Worm (Caenorhabditis elegans) whole organism, L1 larva: Measurements from ENCODE around the gene cand-1.

Source experiments
- C04F5.9 ChIP-seq: sonication (generic microtip); optimal IDR thresholded peaks from 2 replicates; lab custom pipeline; 2016; ENCODE audit warnings: missing genetic modification characterization, missing compliant biosample characterization
- C34B4.2 ChIP-seq: sonication (generic microtip); optimal IDR thresholded peaks from 2 replicates; lab custom pipeline; 2017; ENCODE audit warnings: mild to moderate bottlenecking, missing genetic modification characterization, missing compliant biosample characterization
- F16B12.6 ChIP-seq: fragments of 150-350 bp; optimal IDR thresholded peaks from 2 replicates; lab custom pipeline; 2014; ENCODE audit warnings: missing biosample characterization, missing genetic modification characterization
- Y116A8C.19 ChIP-seq: sonication (generic microtip); optimal IDR thresholded peaks from 2 replicates; lab custom pipeline; 2016; ENCODE audit warnings: missing compliant biosample characterization, missing genetic modification characterization, borderline replicate concordance
- aly-2 ChIP-seq: fragments of 150-350 bp; optimal IDR thresholded peaks from 2 replicates; lab custom pipeline; 2014; ENCODE audit warnings: missing biosample characterization, missing genetic modification characterization
- ama-1 ChIP-seq: fragments of 150-350 bp; optimal IDR thresholded peaks from 2 replicates; lab custom pipeline; 2014
- ceh-82 ChIP-seq, 3 experiments: fragments of 150-350 bp in 1 of 3; sonication (generic microtip) in 2 of 3; optimal IDR thresholded peaks; 2 replicates each; lab custom pipeline; 2014 to 2017; ENCODE audit warnings: missing biosample characterization in 3 of 3, missing genetic modification characterization in 3 of 3
- ceh-88 ChIP-seq: fragments of 200-800 bp; sonication (Bioruptor generic); IDR thresholded peaks from 2 replicates; pipeline ENCODE4 v1.3.6; 2022; ENCODE audit warnings: missing genetic modification characterization, missing compliant biosample characterization
- ceh-90 ChIP-seq: sonication (generic microtip); optimal IDR thresholded peaks from 2 replicates; lab custom pipeline; 2016; ENCODE audit warnings: missing genetic modification characterization, missing compliant biosample characterization
- ces-1 ChIP-seq: fragments of 150-350 bp; optimal IDR thresholded peaks from 2 replicates; lab custom pipeline; 2014; ENCODE audit warnings: missing biosample characterization, missing genetic modification reagents, missing genetic modification characterization
- efl-1 ChIP-seq, 4 experiments: fragments of 150-350 bp; optimal IDR thresholded peaks in 3 of 4; peaks in 1 of 4; 1 replicate in 1 of 4; 2 replicates in 3 of 4; lab custom pipeline; 2014; ENCODE audit warnings: missing biosample characterization in 2 of 4, missing genetic modification characterization in 2 of 4, missing genetic modification reagents in 2 of 4
- elt-2 ChIP-seq: sonication (generic microtip); optimal IDR thresholded peaks from 2 replicates; lab custom pipeline; 2016; ENCODE audit warnings: missing genetic modification characterization, mild to moderate bottlenecking, inconsistent platforms, missing compliant biosample characterization, missing genetic modification reagents
- ets-5 ChIP-seq: fragments of 200-800 bp; sonication (Bioruptor generic); IDR thresholded peaks from 2 replicates; pipeline ENCODE4 v1.3.6; 2022; ENCODE audit warnings: missing genetic modification characterization, missing compliant biosample characterization
- fkh-10 ChIP-seq: sonication (generic microtip); optimal IDR thresholded peaks from 2 replicates; lab custom pipeline; 2017; ENCODE audit warnings: missing biosample characterization, missing genetic modification reagents, missing genetic modification characterization
- fkh-4 ChIP-seq: sonication (generic microtip); optimal IDR thresholded peaks from 2 replicates; lab custom pipeline; 2016; ENCODE audit warnings: missing compliant biosample characterization, missing genetic modification characterization, borderline replicate concordance
- fos-1 ChIP-seq: fragments of 150-350 bp; optimal IDR thresholded peaks from 2 replicates; lab custom pipeline; 2014; ENCODE audit warnings: missing biosample characterization, missing genetic modification characterization
- hlh-17 ChIP-seq: fragments of 200-800 bp; sonication (Bioruptor generic); optimal IDR thresholded peaks from 2 replicates; lab custom pipeline; 2018; ENCODE audit warnings: missing genetic modification characterization, mild to moderate bottlenecking, missing compliant biosample characterization, moderate library complexity, borderline replicate concordance
- irx-1 ChIP-seq: sonication (generic microtip); optimal IDR thresholded peaks from 2 replicates; lab custom pipeline; 2016; ENCODE audit warnings: missing genetic modification characterization, missing compliant biosample characterization
- isw-1 ChIP-seq: fragments of 200-800 bp; sonication (Bioruptor generic); IDR thresholded peaks from 2 replicates; pipeline ENCODE4 v1.3.6; 2022; ENCODE audit warnings: missing genetic modification characterization, missing compliant biosample characterization
- jun-1 ChIP-seq: fragments of 150-350 bp; optimal IDR thresholded peaks from 2 replicates; lab custom pipeline; 2014; ENCODE audit warnings: missing biosample characterization, missing genetic modification reagents, missing genetic modification characterization
- lin-35 ChIP-seq, 2 experiments: fragments of 150-350 bp; optimal IDR thresholded peaks; 2 replicates each; lab custom pipeline; 2014; ENCODE audit warnings: missing biosample characterization in 2 of 2, missing genetic modification characterization in 2 of 2, missing genetic modification reagents in 2 of 2
- mab-9 ChIP-seq: fragments of 200-800 bp; sonication (Bioruptor generic); IDR thresholded peaks from 2 replicates; pipeline ENCODE4 v1.3.6; 2022; ENCODE audit warnings: missing genetic modification reagents, missing genetic modification characterization, missing compliant biosample characterization
- mep-1 ChIP-seq: fragments of 150-350 bp; optimal IDR thresholded peaks from 2 replicates; lab custom pipeline; 2014; ENCODE audit warnings: missing biosample characterization, missing genetic modification characterization
- nhr-11 ChIP-seq: fragments of 150-350 bp; optimal IDR thresholded peaks from 2 replicates; lab custom pipeline; 2014; ENCODE audit warnings: missing biosample characterization, missing genetic modification characterization
- nhr-12 ChIP-seq: sonication (generic microtip); optimal IDR thresholded peaks from 2 replicates; lab custom pipeline; 2017; ENCODE audit warnings: missing biosample characterization, missing genetic modification characterization
- nhr-28 ChIP-seq: fragments of 150-350 bp; optimal IDR thresholded peaks from 2 replicates; lab custom pipeline; 2014; ENCODE audit warnings: missing biosample characterization, missing genetic modification characterization
- nhr-47 ChIP-seq: sonication (generic microtip); optimal IDR thresholded peaks from 2 replicates; lab custom pipeline; 2016; ENCODE audit warnings: mild to moderate bottlenecking, missing genetic modification characterization, moderate library complexity, missing compliant biosample characterization
- nhr-71 ChIP-seq: sonication (generic microtip); optimal IDR thresholded peaks from 2 replicates; lab custom pipeline; 2016; ENCODE audit warnings: mild to moderate bottlenecking, missing genetic modification characterization, moderate library complexity, missing compliant biosample characterization
- nhr-76 ChIP-seq: sonication (generic microtip); optimal IDR thresholded peaks from 2 replicates; lab custom pipeline; 2017; ENCODE audit warnings: missing biosample characterization, missing genetic modification characterization
- nhr-77 ChIP-seq: fragments of 150-350 bp; optimal IDR thresholded peaks from 2 replicates; lab custom pipeline; 2014; ENCODE audit warnings: missing biosample characterization, missing genetic modification characterization
- nhr-85 ChIP-seq: sonication (generic microtip); peaks from one replicate; lab custom pipeline; 2016; ENCODE audit warnings: missing genetic modification characterization, inconsistent platforms, missing compliant biosample characterization
- nhr-90 ChIP-seq: sonication (generic microtip); optimal IDR thresholded peaks from 2 replicates; lab custom pipeline; 2016; ENCODE audit warnings: mild to moderate bottlenecking, missing genetic modification characterization, missing compliant biosample characterization; ENCODE audit not compliant: poor library complexity
- pqm-1 ChIP-seq: sonication (generic microtip); optimal IDR thresholded peaks from 3 replicates; lab custom pipeline; 2017; ENCODE audit warnings: missing biosample characterization, missing genetic modification characterization
- rnt-1 ChIP-seq: sonication (generic microtip); optimal IDR thresholded peaks from 2 replicates; lab custom pipeline; 2016; ENCODE audit warnings: mild to moderate bottlenecking, missing genetic modification characterization, moderate library complexity, missing compliant biosample characterization
- skn-1 ChIP-seq: fragments of 150-350 bp; optimal IDR thresholded peaks from 2 replicates; lab custom pipeline; 2014; ENCODE audit warnings: missing biosample characterization, missing genetic modification characterization
- sox-4 ChIP-seq: sonication (generic microtip); optimal IDR thresholded peaks from 2 replicates; lab custom pipeline; 2016; ENCODE audit warnings: missing genetic modification characterization, missing compliant biosample characterization
- sptf-1 ChIP-seq: fragments of 150-350 bp; optimal IDR thresholded peaks from 2 replicates; lab custom pipeline; 2014; ENCODE audit warnings: missing biosample characterization, missing genetic modification characterization
- tbx-2 ChIP-seq: sonication (generic microtip); optimal IDR thresholded peaks from 2 replicates; lab custom pipeline; 2016; ENCODE audit warnings: missing genetic modification characterization, missing compliant biosample characterization
- unc-30 ChIP-seq: sonication (generic microtip); optimal IDR thresholded peaks from 2 replicates; lab custom pipeline; 2017; ENCODE audit warnings: missing biosample characterization, missing genetic modification characterization
- unc-62 ChIP-seq: fragments of 150-350 bp; optimal IDR thresholded peaks from 2 replicates; lab custom pipeline; 2014; ENCODE audit warnings: missing biosample characterization, missing genetic modification reagents, missing genetic modification characterization
- unc-86 ChIP-seq: sonication (generic microtip); optimal IDR thresholded peaks from 2 replicates; lab custom pipeline; 2016; ENCODE audit warnings: missing genetic modification characterization, missing compliant biosample characterization
- vab-15 ChIP-seq: sonication (generic microtip); optimal IDR thresholded peaks from 2 replicates; lab custom pipeline; 2017; ENCODE audit warnings: missing genotype, mild to moderate bottlenecking, missing genetic modification characterization, missing compliant biosample characterization
- zag-1 ChIP-seq: fragments of 150-350 bp; optimal IDR thresholded peaks from 2 replicates; lab custom pipeline; 2014; ENCODE audit warnings: missing biosample characterization, missing genetic modification characterization
- ztf-11 ChIP-seq, 2 experiments: sonication (generic microtip); optimal IDR thresholded peaks; 2 replicates each; lab custom pipeline; 2016 to 2017; ENCODE audit warnings: missing genetic modification characterization in 2 of 2, missing biosample characterization in 1 of 2, missing compliant biosample characterization in 1 of 2
- ztf-4 ChIP-seq: fragments of 150-350 bp; optimal IDR thresholded peaks from 2 replicates; lab custom pipeline; 2014; ENCODE audit warnings: missing biosample characterization, missing genetic modification characterization

cand-1 gene

ce11 chrV:16792717-16793116, 10.0 kb upstream of the cand-1 start:
- TF ChIP-seq unc-30 (tag; lab: Kevin White, UChicago) (no peak), nhr-77 (tag; lab: Kevin White, UChicago) (no peak), nhr-85 (tag; lab: Kevin White, UChicago) (no peak), mab-9 (no peak), vab-15 (tag; lab: Kevin White, UChicago) (no peak), efl-1 (optimal IDR thresholded peaks at IDR 0.05; lab: Kevin White, UChicago) (no peak), efl-1 (GFP tag; optimal IDR thresholded peaks at IDR 0.05 in 1 of 2; lab: Kevin White, UChicago) (no peak), fos-1 (no peak), mep-1 (tag; lab: Kevin White, UChicago) (no peak), nhr-90 (tag; lab: Kevin White, UChicago) (no peak), ceh-90 (no peak), pqm-1 (tag; lab: Kevin White, UChicago) (no peak), hlh-17 (GFP tag; lab: Kevin White, UChicago) (no peak)

ce11 chrV:16793312-16793711, 9.4 kb upstream of the cand-1 start:
- no peak for TF ChIP-seq zag-1 (tag; lab: Kevin White, UChicago)
- TF ChIP-seq efl-1 (optimal IDR thresholded peaks at IDR 0.05; lab: Kevin White, UChicago) = peak in 1 of 2 experiments; percentile 74
- TF ChIP-seq efl-1 (GFP tag; optimal IDR thresholded peaks at IDR 0.05 in 1 of 2; lab: Kevin White, UChicago) = no peak
- TF ChIP-seq, all 84 proteins: peak for 1

DNA sequence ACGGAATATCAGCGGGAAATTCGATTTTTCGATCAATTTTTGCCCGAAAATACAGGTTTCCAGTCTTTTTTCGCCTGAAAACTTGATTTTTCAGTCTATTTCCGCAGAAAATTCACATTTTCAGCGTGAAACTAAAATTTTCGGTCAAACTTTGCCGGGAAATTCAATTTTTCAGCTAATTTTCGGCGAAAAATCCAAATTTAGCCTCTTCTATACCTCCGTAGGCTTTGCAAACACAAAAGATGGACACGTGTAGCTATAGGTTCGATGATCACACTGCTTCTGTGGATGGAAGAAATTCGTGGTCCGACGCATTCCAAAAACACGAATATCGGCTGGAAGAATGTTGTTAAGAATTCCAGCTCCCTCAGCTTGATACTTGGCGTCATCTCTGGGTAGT, 8.6 kb upstream of the cand-1 start:
- TF ChIP-seq efl-1 (optimal IDR thresholded peaks at IDR 0.05; lab: Kevin White, UChicago) = no peak
- peak in 1 of 2 experiments; percentile 38 for TF ChIP-seq efl-1 (GFP tag; optimal IDR thresholded peaks at IDR 0.05 in 1 of 2; lab: Kevin White, UChicago)
- TF ChIP-seq unc-86 = no peak

DNA sequence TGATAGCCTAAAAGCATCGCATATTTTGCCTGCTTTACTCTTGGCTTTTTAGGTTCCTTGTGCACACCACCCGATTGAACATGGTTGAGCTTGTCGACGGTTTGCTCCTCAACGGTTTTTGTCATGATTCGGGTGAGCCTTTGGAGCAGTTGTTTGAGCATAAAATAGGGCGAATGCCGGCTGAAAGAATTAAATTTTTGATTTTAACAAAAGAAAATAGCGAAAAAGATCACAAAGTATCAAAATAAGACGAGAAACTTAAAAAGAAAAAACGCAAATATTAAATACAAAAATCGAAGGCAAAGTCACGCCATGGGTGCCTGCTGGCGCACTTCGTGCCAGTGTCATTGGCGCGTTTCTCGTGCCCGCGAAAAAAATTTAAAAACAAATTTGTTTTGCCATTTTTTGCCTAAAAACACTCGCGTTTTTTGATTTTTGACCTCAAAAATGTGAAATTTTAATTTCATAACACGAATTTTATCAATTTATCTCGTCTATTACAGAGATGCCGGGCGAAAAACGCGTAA, 7.8 kb upstream of the cand-1 start, which contains the start of the genes ctps-1 and pus-1:
ctps-1 (plus strand) TSS at position 51 of the 527 bp plus-strand sequence.
pus-1 (minus strand) TSS at position 125 of the 527 bp plus-strand sequence.
- TF ChIP-seq jun-1 (tag; lab: Kevin White, UChicago) = peak; percentile 33
- TF ChIP-seq sox-4 = no peak
- no peak for TF ChIP-seq unc-62 (GFP tag; lab: Kevin White, UChicago)
- no peak for TF ChIP-seq ces-1 (GFP tag; lab: Kevin White, UChicago)
- TF ChIP-seq nhr-47 (tag; lab: Kevin White, UChicago) = peak; percentile 87
- peak; percentile 70 for TF ChIP-seq nhr-90 (tag; lab: Kevin White, UChicago)
- peak; percentile 78 to 83 for TF ChIP-seq lin-35 (GFP tag; optimal IDR thresholded peaks at IDR 0.05; lab: Kevin White, UChicago)
- no peak for TF ChIP-seq C34B4.2 (tag; lab: Kevin White, UChicago)
- no peak for TF ChIP-seq zag-1 (tag; lab: Kevin White, UChicago)
- TF ChIP-seq C04F5.9 (tag; lab: Kevin White, UChicago) = no peak
- TF ChIP-seq unc-86 = peak; percentile 27
- TF ChIP-seq nhr-71 (tag; lab: Kevin White, UChicago) = no peak
- peak; percentile 73 for TF ChIP-seq irx-1 (tag; lab: Kevin White, UChicago)
- TF ChIP-seq vab-15 (tag; lab: Kevin White, UChicago) = no peak
- TF ChIP-seq F16B12.6 (tag; lab: Kevin White, UChicago) = peak; percentile 27
- TF ChIP-seq isw-1 (GFP tag; lab: Robert Waterston, UW) = peak; percentile 60
- TF ChIP-seq sptf-1 (tag; lab: Kevin White, UChicago) = no peak
- TF ChIP-seq ets-5 = no peak
- no peak for TF ChIP-seq nhr-76 (tag; lab: Kevin White, UChicago)
- TF ChIP-seq rnt-1 (tag; lab: Kevin White, UChicago) = no peak
- no peak for TF ChIP-seq ceh-88 (GFP tag; lab: Robert Waterston, UW)
- TF ChIP-seq skn-1 (tag; lab: Kevin White, UChicago) = peak; percentile 74
- TF ChIP-seq mep-1 (tag; lab: Kevin White, UChicago) = peak; percentile 73
- no peak for TF ChIP-seq pqm-1 (tag; lab: Kevin White, UChicago)
- TF ChIP-seq ztf-11 (tag; optimal IDR thresholded peaks at IDR 0.05; lab: Kevin White, UChicago) = peak in 1 of 2 experiments; percentile 19
- no peak for TF ChIP-seq nhr-12
- TF ChIP-seq nhr-28 (tag; lab: Kevin White, UChicago) = no peak
- peak; percentile 40 for TF ChIP-seq aly-2
- TF ChIP-seq fkh-10 (GFP tag; lab: Kevin White, UChicago) = peak; percentile 21
- no peak for TF ChIP-seq ztf-4 (tag; lab: Kevin White, UChicago)
- peak; percentile 67 to 75 (median 70) for TF ChIP-seq ceh-82 (tag; optimal IDR thresholded peaks at IDR 0.05; lab: Kevin White, UChicago)
- TF ChIP-seq fos-1 = peak; percentile 48
- peak; percentile 18 for TF ChIP-seq elt-2 (tag; lab: Kevin White, UChicago)
- TF ChIP-seq tbx-2 (tag; lab: Kevin White, UChicago) = peak; percentile 78
- no peak for TF ChIP-seq nhr-11 (tag; lab: Kevin White, UChicago)
- no peak for TF ChIP-seq fkh-4 (tag; lab: Kevin White, UChicago)
- no peak for TF ChIP-seq Y116A8C.19 (tag; lab: Kevin White, UChicago)
- TF ChIP-seq ama-1 (lab: Kevin White, UChicago) = peak; percentile 56
